Fruit fly (Drosophila melanogaster): ENCODE results near the gene Ca-beta.

Ca-beta gene

dm6 chr2L:11235534-11235933 lies 32.2 kb upstream of the Ca-beta start:
- no peak for TF ChIP-seq Pif1A (GFP tag; optimal IDR thresholded peaks at IDR 0.05)
- TF ChIP-seq CG10348 (GFP tag; IDR thresholded peaks at IDR 0.05) = no peak
- TF ChIP-seq CG13204 (GFP tag; optimal IDR thresholded peaks at IDR 0.05) = no peak
- no peak for TF ChIP-seq CG34367 (tag; optimal IDR thresholded peaks at IDR 0.05)

dm6 chr2L:11228909-11229574 lies 25.7 kb upstream of the Ca-beta start:
- TF ChIP-seq Ets98B (GFP tag; IDR thresholded peaks at IDR 0.05) (0 out of 2 replicates have a peak, but pooled peaks have one; percentile 11), CG34367 (tag; optimal IDR thresholded peaks at IDR 0.05) (peak; percentile 9), CG12605 (GFP tag; IDR thresholded peaks at IDR 0.05) (no peak)

dm6 chr2L:11228039-11228438 lies 24.7 kb upstream of the Ca-beta start:
- TF ChIP-seq Pif1A (GFP tag; optimal IDR thresholded peaks at IDR 0.05) = no peak
- no peak for TF ChIP-seq gl (tag; optimal IDR thresholded peaks at IDR 0.05)
- TF ChIP-seq CG13204 (GFP tag; optimal IDR thresholded peaks at IDR 0.05) = no peak
- TF ChIP-seq CG17806 (tag; optimal IDR thresholded peaks at IDR 0.05) = no peak
- TF ChIP-seq CG15710 (tag; optimal IDR thresholded peaks at IDR 0.05) = no peak
- TF ChIP-seq CG34367 (tag; optimal IDR thresholded peaks at IDR 0.05) = no peak
- no peak for TF ChIP-seq EcR (GFP tag; optimal IDR thresholded peaks at IDR 0.05)
- TF ChIP-seq rn (GFP tag; IDR thresholded peaks at IDR 0.05) = no peak
- no peak for TF ChIP-seq CG8159 (tag; optimal IDR thresholded peaks at IDR 0.05)
- TF ChIP-seq Snoo (tag; optimal IDR thresholded peaks at IDR 0.05) = no peak
- TF ChIP-seq D1 (tag; optimal IDR thresholded peaks at IDR 0.05) = no peak
- no peak for TF ChIP-seq CG8301 (tag; optimal IDR thresholded peaks at IDR 0.05)
- TF ChIP-seq Pif1B (GFP tag; optimal IDR thresholded peaks at IDR 0.05) = no peak
- no peak for TF ChIP-seq CG9948 (tag; optimal IDR thresholded peaks at IDR 0.05)
- TF ChIP-seq fd96Ca (GFP tag; IDR thresholded peaks at IDR 0.05) = no peak
- TF ChIP-seq CG32121 (GFP tag; IDR thresholded peaks at IDR 0.05) = no peak
- TF ChIP-seq CG4496 (GFP tag; IDR thresholded peaks at IDR 0.05) = no peak

- no peak for TF ChIP-seq CG9948 (tag; optimal IDR thresholded peaks at IDR 0.05)
- TF ChIP-seq Ets98B (GFP tag; IDR thresholded peaks at IDR 0.05) = no peak
- TF ChIP-seq D1 (tag; optimal IDR thresholded peaks at IDR 0.05) = no peak
- TF ChIP-seq CG8159 (tag; optimal IDR thresholded peaks at IDR 0.05) = no peak
Observed at dm6 chr2L:11227258-11227657, 23.9 kb upstream of the Ca-beta start.

dm6 chr2L:11226035-11226434 lies 22.7 kb upstream of the Ca-beta start:
- no peak for TF ChIP-seq fd96Ca (GFP tag; IDR thresholded peaks at IDR 0.05)
- TF ChIP-seq CG10348 (GFP tag; IDR thresholded peaks at IDR 0.05) = no peak
- TF ChIP-seq CG8301 (tag; optimal IDR thresholded peaks at IDR 0.05) = no peak
- no peak for TF ChIP-seq EcR (GFP tag; optimal IDR thresholded peaks at IDR 0.05)
- no peak for TF ChIP-seq CG15710 (tag; optimal IDR thresholded peaks at IDR 0.05)
- no peak for TF ChIP-seq CG17806 (tag; optimal IDR thresholded peaks at IDR 0.05)
- TF ChIP-seq CG32121 (GFP tag; IDR thresholded peaks at IDR 0.05) = no peak
- TF ChIP-seq CG34367 (tag; optimal IDR thresholded peaks at IDR 0.05) = no peak
- no peak for TF ChIP-seq rn (GFP tag; IDR thresholded peaks at IDR 0.05)
- TF ChIP-seq CG4496 (GFP tag; IDR thresholded peaks at IDR 0.05) = no peak
- no peak for TF ChIP-seq Ets98B (GFP tag; IDR thresholded peaks at IDR 0.05)
- TF ChIP-seq CG12605 (GFP tag; IDR thresholded peaks at IDR 0.05) = no peak
- TF ChIP-seq CG14655 (GFP tag; optimal IDR thresholded peaks at IDR 0.05) = no peak
- TF ChIP-seq Pif1A (GFP tag; optimal IDR thresholded peaks at IDR 0.05) = no peak
- no peak for TF ChIP-seq Pif1B (GFP tag; optimal IDR thresholded peaks at IDR 0.05)
- TF ChIP-seq CG8159 (tag; optimal IDR thresholded peaks at IDR 0.05) = no peak
- TF ChIP-seq CG13204 (GFP tag; optimal IDR thresholded peaks at IDR 0.05) = no peak
- TF ChIP-seq Snoo (tag; optimal IDR thresholded peaks at IDR 0.05) = no peak
- TF ChIP-seq CG9948 (tag; optimal IDR thresholded peaks at IDR 0.05) = no peak
- TF ChIP-seq gl (tag; optimal IDR thresholded peaks at IDR 0.05) = no peak

dm6 chr2L:11224443-11224842 lies 21.1 kb upstream of the Ca-beta start:
- TF ChIP-seq EcR (GFP tag; optimal IDR thresholded peaks at IDR 0.05) (no peak), Pif1B (GFP tag; optimal IDR thresholded peaks at IDR 0.05) (no peak), CG10348 (GFP tag; IDR thresholded peaks at IDR 0.05) (no peak), CG8301 (tag; optimal IDR thresholded peaks at IDR 0.05) (no peak), CG14655 (GFP tag; optimal IDR thresholded peaks at IDR 0.05) (no peak), CG12605 (GFP tag; IDR thresholded peaks at IDR 0.05) (no peak), CG15710 (tag; optimal IDR thresholded peaks at IDR 0.05) (no peak), CG8159 (tag; optimal IDR thresholded peaks at IDR 0.05) (no peak), CG32121 (GFP tag; IDR thresholded peaks at IDR 0.05) (no peak), CG13204 (GFP tag; optimal IDR thresholded peaks at IDR 0.05) (no peak), CG34367 (tag; optimal IDR thresholded peaks at IDR 0.05) (no peak), CG17806 (tag; optimal IDR thresholded peaks at IDR 0.05) (no peak), CG9948 (tag; optimal IDR thresholded peaks at IDR 0.05) (no peak), gl (tag; optimal IDR thresholded peaks at IDR 0.05) (no peak), fd96Ca (GFP tag; IDR thresholded peaks at IDR 0.05) (no peak), D1 (tag; optimal IDR thresholded peaks at IDR 0.05) (no peak), CG4496 (GFP tag; IDR thresholded peaks at IDR 0.05) (no peak), Ets98B (GFP tag; IDR thresholded peaks at IDR 0.05) (no peak)

dm6 chr2L:11222079-11222478 lies 18.7 kb upstream of the Ca-beta start:
- TF ChIP-seq CG8159 (tag; optimal IDR thresholded peaks at IDR 0.05) (peak; percentile 57), CG17806 (tag; optimal IDR thresholded peaks at IDR 0.05) (peak; percentile 45), Snoo (tag; optimal IDR thresholded peaks at IDR 0.05) (peak; percentile 69), gl (tag; optimal IDR thresholded peaks at IDR 0.05) (no peak), CG34367 (tag; optimal IDR thresholded peaks at IDR 0.05) (peak; percentile 36), EcR (GFP tag; optimal IDR thresholded peaks at IDR 0.05) (no peak), CG4496 (GFP tag; IDR thresholded peaks at IDR 0.05) (0 out of 3 replicates have a peak, but pooled peaks have one; percentile 35), CG15710 (tag; optimal IDR thresholded peaks at IDR 0.05) (peak; percentile 51), rn (GFP tag; IDR thresholded peaks at IDR 0.05) (no peak), fd96Ca (GFP tag; IDR thresholded peaks at IDR 0.05) (0 out of 3 replicates have a peak, but pooled peaks have one; percentile 18), CG8301 (tag; optimal IDR thresholded peaks at IDR 0.05) (no peak), CG9948 (tag; optimal IDR thresholded peaks at IDR 0.05) (peak; percentile 53), Ets98B (GFP tag; IDR thresholded peaks at IDR 0.05) (no peak; the same call in 1 of the 2 replicates), CG32121 (GFP tag; IDR thresholded peaks at IDR 0.05) (no peak), Pif1A (GFP tag; optimal IDR thresholded peaks at IDR 0.05) (peak; percentile 36), CG10348 (GFP tag; IDR thresholded peaks at IDR 0.05) (no peak), CG13204 (GFP tag; optimal IDR thresholded peaks at IDR 0.05) (no peak), CG14655 (GFP tag; optimal IDR thresholded peaks at IDR 0.05) (peak; percentile 17), D1 (tag; optimal IDR thresholded peaks at IDR 0.05) (no peak), CG12605 (GFP tag; IDR thresholded peaks at IDR 0.05) (no peak), Pif1B (GFP tag; optimal IDR thresholded peaks at IDR 0.05) (peak; percentile 15)
